Worm (Caenorhabditis elegans): ENCODE measurements around the gene tpst-1.

DNA sequence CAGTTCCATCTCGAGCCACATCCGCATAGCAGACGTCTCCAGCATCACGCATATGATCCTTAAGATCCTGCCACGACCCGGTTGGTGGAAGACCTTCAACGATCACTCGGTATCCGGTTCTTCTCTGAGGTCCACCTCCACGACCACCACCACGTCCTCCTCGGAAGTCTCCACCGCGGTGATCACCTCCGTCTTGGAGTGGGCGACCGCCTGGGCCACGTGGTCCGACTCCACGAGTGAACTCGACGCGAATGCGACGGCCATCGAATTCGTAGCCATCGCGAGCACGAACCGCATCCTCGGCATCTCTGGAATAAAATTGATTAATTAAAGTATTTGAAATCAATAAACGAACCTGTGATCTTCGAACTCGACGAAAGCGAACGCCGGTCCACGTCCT lies 25.3 kb upstream of the tpst-1 start:
- TF ChIP-seq madf-2 (tag; optimal IDR thresholded peaks at IDR 0.05) (no peak), hlh-13 (GFP tag; optimal IDR thresholded peaks at IDR 0.05) (no peak), ttx-3 (tag; optimal IDR thresholded peaks at IDR 0.05) (no peak), sox-4 (tag; optimal IDR thresholded peaks at IDR 0.05) (no peak), nfya-1 (tag; optimal IDR thresholded peaks at IDR 0.05) (no peak)
